Fruit fly (Drosophila melanogaster): ENCODE results near the gene sob.

DNA sequence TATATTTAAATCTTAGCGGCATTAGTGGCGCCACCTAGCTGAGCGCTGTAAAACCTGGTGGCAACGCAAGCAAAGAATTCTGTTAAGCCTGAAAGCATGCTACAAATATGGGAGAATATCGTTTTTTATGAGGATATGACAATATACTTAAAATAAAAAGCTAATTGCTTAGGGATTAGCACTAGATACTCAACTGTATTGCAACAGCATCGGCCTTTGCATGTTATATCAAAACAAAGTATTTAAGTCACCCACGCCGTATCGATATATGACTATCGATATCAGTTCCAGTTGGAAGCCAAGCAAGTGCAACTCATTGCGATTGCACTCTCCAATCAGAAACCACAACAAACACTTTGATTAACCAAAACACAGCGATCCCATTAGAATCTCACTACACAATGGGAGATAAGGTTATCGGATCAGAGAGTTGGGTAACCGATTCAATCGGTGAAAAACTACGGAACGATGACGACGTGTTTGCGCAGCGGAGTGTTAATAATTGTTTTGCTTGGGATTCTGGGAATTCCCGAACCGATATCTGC, 38.3 kb upstream of the sob start, which contains the start of gene Ugt36A1:
- TF ChIP-seq Smox (GFP tag; optimal IDR thresholded peaks at IDR 0.05) (no peak), Ets21C (GFP tag; optimal IDR thresholded peaks at IDR 0.05) (no peak), pdm3 (GFP tag; optimal IDR thresholded peaks at IDR 0.05) (no peak), CG15336 (GFP tag; IDR thresholded peaks at IDR 0.05) (no peak), Lpt (GFP tag; optimal IDR thresholded peaks at IDR 0.05) (no peak), ss (GFP tag; optimal IDR thresholded peaks at IDR 0.05) (no peak), Sox102F (GFP tag; optimal IDR thresholded peaks at IDR 0.05) (no peak), CG9139 (GFP tag; optimal IDR thresholded peaks at IDR 0.05) (no peak), CG8632 (GFP tag; optimal IDR thresholded peaks at IDR 0.05) (no peak), Met (GFP tag; optimal IDR thresholded peaks at IDR 0.05) (no peak), CG11294 (GFP tag; IDR thresholded peaks at IDR 0.05) (no peak)
